Worm (Caenorhabditis elegans): Measurements from ENCODE around the gene osta-3.

DNA sequence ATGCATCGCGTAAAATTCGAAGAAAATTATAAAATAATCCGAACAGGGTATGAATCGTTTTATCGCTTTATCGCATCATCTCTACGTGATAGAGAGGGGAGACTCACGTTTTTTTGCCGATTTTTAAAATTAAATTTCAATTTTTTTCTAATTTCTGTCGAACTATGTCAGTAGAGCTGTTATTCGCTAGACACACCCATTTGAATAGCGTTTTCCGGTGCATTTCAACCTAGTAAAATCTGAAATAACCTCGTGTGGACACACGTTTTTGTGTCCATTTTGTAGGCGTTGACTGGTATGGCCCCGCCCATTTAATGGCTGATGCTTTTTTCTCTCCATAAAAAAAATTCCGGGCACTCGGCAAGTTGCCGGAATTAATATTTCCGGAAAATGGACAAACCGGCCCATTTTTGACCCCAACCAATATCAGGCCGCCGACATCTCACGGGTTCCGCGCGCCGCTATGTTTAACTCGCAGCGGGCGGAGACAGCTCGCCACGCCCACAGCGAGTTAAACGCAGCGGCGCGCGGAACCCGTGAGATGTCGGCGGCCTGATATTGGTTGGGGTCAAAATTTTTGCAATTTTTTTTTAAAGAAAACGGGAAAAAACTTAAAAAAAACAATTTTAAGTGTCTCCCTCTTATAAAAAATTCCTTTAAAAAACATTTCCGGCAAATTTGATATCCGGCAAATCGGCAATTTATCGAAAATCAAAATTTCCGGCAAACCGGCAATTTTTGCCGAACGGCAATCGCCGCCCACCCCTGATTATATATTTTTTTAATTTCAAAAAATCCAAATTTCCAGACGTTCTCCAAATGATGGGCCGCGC, 39.2 kb upstream of the osta-3 start, which contains the start of gene Y54E2A.7:
- no peak for TF ChIP-seq hlh-15 (tag; optimal IDR thresholded peaks at IDR 0.05)
- TF ChIP-seq ets-4 (tag; optimal IDR thresholded peaks at IDR 0.05) = no peak
- no peak for TF ChIP-seq nhr-11 (tag; optimal IDR thresholded peaks at IDR 0.05)

All from whole organism, late embryonic.